Worm (Caenorhabditis elegans): ENCODE results near the gene gst-5.

DNA sequence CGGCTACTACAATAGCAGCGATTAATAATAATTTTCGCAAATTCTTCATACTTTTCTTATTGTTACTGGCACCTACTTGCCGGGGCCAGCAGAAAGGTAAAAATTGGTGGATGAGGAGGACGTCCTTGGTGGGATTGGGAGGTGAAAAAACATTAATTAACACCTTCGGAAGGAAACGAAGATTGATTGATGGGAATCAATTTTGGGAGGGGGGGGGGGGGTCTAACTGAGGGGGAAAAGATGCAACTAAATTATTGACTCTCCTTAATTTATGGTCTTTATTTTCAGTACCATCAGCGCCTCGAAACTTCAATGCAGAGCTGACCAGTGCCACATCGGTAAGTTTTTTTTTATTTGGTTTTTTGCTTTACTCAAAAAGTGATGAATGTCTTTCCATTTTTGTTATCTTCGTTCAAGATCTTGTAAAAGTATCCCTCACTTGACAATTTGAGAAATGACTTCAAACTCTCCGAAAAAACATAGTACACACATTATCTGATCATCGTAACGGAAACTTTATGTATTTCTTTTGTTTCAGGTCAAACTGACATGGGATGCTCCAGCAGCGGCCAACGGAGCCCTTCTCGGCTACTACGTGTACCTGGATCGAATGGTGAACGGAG is 43.6 kb downstream of the gst-5 start:
- TF ChIP-seq spr-3 (GFP tag; optimal IDR thresholded peaks at IDR 0.05) (no peak), mep-1 (tag; optimal IDR thresholded peaks at IDR 0.05) (no peak), skn-1 (tag; optimal IDR thresholded peaks at IDR 0.05) (no peak), ZK546.5 (tag; optimal IDR thresholded peaks at IDR 0.05) (no peak)
